Worm (Caenorhabditis elegans) whole organism, L4/young adult: ENCODE data around the gene penr-1.

Source experiments
- W03F9.2 ChIP-seq: fragments of 150-350 bp; optimal IDR thresholded peaks from 2 replicates; lab custom pipeline; 2014; ENCODE audit warnings: missing biosample characterization, missing genetic modification characterization
- dao-5 ChIP-seq: sonication (generic microtip); optimal IDR thresholded peaks from 2 replicates; lab custom pipeline; 2016; ENCODE audit warnings: missing genotype, missing genetic modification characterization, moderate library complexity, missing compliant biosample characterization
- him-1 ChIP-seq: sonication (generic microtip); optimal IDR thresholded peaks from 2 replicates; lab custom pipeline; 2016; ENCODE audit warnings: missing genotype, missing genetic modification reagents, missing genetic modification characterization, missing compliant biosample characterization

Gene penr-1

ce11 chrV:5269024-5269535 lies at the start of gene penr-1:
penr-1 (plus strand) TSS chrV:5269485.
- TF ChIP-seq dao-5 = no peak
- no peak for TF ChIP-seq him-1 (tag; lab: Kevin White, UChicago)
- no peak for TF ChIP-seq W03F9.2 (tag; lab: Kevin White, UChicago)

ce11 chrV:5223044-5223443 lies 46.2 kb upstream of the penr-1 start, which contains the start of gene Y49G5B.1:
Y49G5B.1 (plus strand) TSS chrV:5223367.
- TF ChIP-seq W03F9.2 (tag; lab: Kevin White, UChicago) = no peak
- TF ChIP-seq dao-5 = no peak
- no peak for TF ChIP-seq him-1 (tag; lab: Kevin White, UChicago)

ce11 chrV:5225660-5226059 lies 43.6 kb upstream of the penr-1 start:
- TF ChIP-seq W03F9.2 (tag; lab: Kevin White, UChicago) = no peak
- TF ChIP-seq him-1 (tag; lab: Kevin White, UChicago) = no peak
- TF ChIP-seq dao-5 = no peak

ce11 chrV:5228513-5228912 lies 40.8 kb upstream of the penr-1 start:
- no peak for TF ChIP-seq him-1 (tag; lab: Kevin White, UChicago)
- TF ChIP-seq W03F9.2 (tag; lab: Kevin White, UChicago) = no peak
- TF ChIP-seq dao-5 = no peak

- no peak for TF ChIP-seq him-1 (tag; lab: Kevin White, UChicago)
- no peak for TF ChIP-seq dao-5
- TF ChIP-seq W03F9.2 (tag; lab: Kevin White, UChicago) = no peak
Measured at ce11 chrV:5233777-5234176, 35.5 kb upstream of the penr-1 start, which contains the start of gene cest-32. cest-32 (minus strand) TSS chrV:5233891.

ce11 chrV:5237116-5237515 lies 32.2 kb upstream of the penr-1 start, which contains the start of gene cest-35.2:
cest-35.2 (minus strand) TSS chrV:5237216.
- TF ChIP-seq him-1 (tag; lab: Kevin White, UChicago) (no peak), dao-5 (no peak), W03F9.2 (tag; lab: Kevin White, UChicago) (no peak)

- TF ChIP-seq dao-5 = no peak
- no peak for TF ChIP-seq W03F9.2 (tag; lab: Kevin White, UChicago)
- TF ChIP-seq him-1 (tag; lab: Kevin White, UChicago) = no peak
Measured at ce11 chrV:5239404-5239803, 29.9 kb upstream of the penr-1 start, which contains the start of gene C52A10.3. C52A10.3 (minus strand) TSS chrV:5239504.

- TF ChIP-seq W03F9.2 (tag; lab: Kevin White, UChicago) = no peak
- no peak for TF ChIP-seq him-1 (tag; lab: Kevin White, UChicago)
- TF ChIP-seq dao-5 = no peak
Measured at ce11 chrV:5239903-5240302, 29.4 kb upstream of the penr-1 start, which contains the start of gene B0238.15. B0238.15 (plus strand) TSS chrV:5240203.

ce11 chrV:5243036-5243435 lies 26.2 kb upstream of the penr-1 start, which contains the start of gene cest-35.1:
cest-35.1 (minus strand) TSS chrV:5243136.
- TF ChIP-seq dao-5 (no peak), W03F9.2 (tag; lab: Kevin White, UChicago) (no peak), him-1 (tag; lab: Kevin White, UChicago) (no peak)

ce11 chrV:5252016-5252415 lies 17.3 kb upstream of the penr-1 start, which contains the start of gene srt-68:
srt-68 (minus strand) TSS chrV:5252116.
- TF ChIP-seq W03F9.2 (tag; lab: Kevin White, UChicago) = no peak
- TF ChIP-seq dao-5 = no peak
- no peak for TF ChIP-seq him-1 (tag; lab: Kevin White, UChicago)

- TF ChIP-seq him-1 (tag; lab: Kevin White, UChicago) (no peak), dao-5 (no peak), W03F9.2 (tag; lab: Kevin White, UChicago) (no peak)
Measured at ce11 chrV:5257358-5257757, 11.9 kb upstream of the penr-1 start, which contains the start of gene srt-67. srt-67 (minus strand) TSS chrV:5257458.

- TF ChIP-seq him-1 (tag; lab: Kevin White, UChicago) (no peak), dao-5 (no peak), W03F9.2 (tag; lab: Kevin White, UChicago) (no peak)
Measured at ce11 chrV:5259448-5259847, 9.8 kb upstream of the penr-1 start, which contains the start of gene srt-70. srt-70 (minus strand) TSS chrV:5259548.

- no peak for TF ChIP-seq W03F9.2 (tag; lab: Kevin White, UChicago)
- TF ChIP-seq dao-5 = no peak
- no peak for TF ChIP-seq him-1 (tag; lab: Kevin White, UChicago)
Measured at ce11 chrV:5262999-5263398, 6.3 kb upstream of the penr-1 start, which contains the start of gene cest-30. cest-30 (minus strand) TSS chrV:5263099.

ce11 chrV:5265581-5265980 lies 3.7 kb upstream of the penr-1 start, which contains the start of the genes srt-69 and B0238.12:
srt-69 (minus strand) TSS chrV:5265681.
B0238.12 (plus strand) TSS chrV:5265844.
- TF ChIP-seq him-1 (tag; lab: Kevin White, UChicago) (no peak), dao-5 (no peak), W03F9.2 (tag; lab: Kevin White, UChicago) (no peak)
